Worm (Caenorhabditis elegans) whole organism, L2 larva: Measurements from ENCODE around the gene D1086.3.
A peak's percentile ranks its signal among the peaks of the same experiment; 100 is the strongest.

ENCODE experiments used
- F13H6.1 ChIP-seq: sonication (generic microtip); optimal IDR thresholded peaks from 2 replicates; lab custom pipeline; 2016; ENCODE audit warnings: missing genetic modification characterization, missing compliant biosample characterization
- R02D3.7 ChIP-seq: fragments of 150-350 bp; optimal IDR thresholded peaks from 2 replicates; lab custom pipeline; 2014; ENCODE audit warnings: missing biosample characterization, missing genetic modification characterization
- Y55F3AM.14 ChIP-seq: fragments of 200-800 bp; sonication (Bioruptor generic); optimal IDR thresholded peaks from 2 replicates; lab custom pipeline; 2018; ENCODE audit warnings: mild to moderate bottlenecking, missing genetic modification characterization, missing compliant biosample characterization
- ZK546.5 ChIP-seq: sonication (generic microtip); optimal IDR thresholded peaks from 2 replicates; lab custom pipeline; 2017; ENCODE audit warnings: missing biosample characterization, missing genetic modification characterization
- aly-2 ChIP-seq: fragments of 150-350 bp; optimal IDR thresholded peaks from 2 replicates; lab custom pipeline; 2014; ENCODE audit warnings: missing biosample characterization, missing genetic modification characterization
- ama-1 ChIP-seq: fragments of 150-350 bp; optimal IDR thresholded peaks from 2 replicates; lab custom pipeline; 2018; ENCODE audit warnings: inconsistent platforms
- blmp-1 ChIP-seq: sonication (generic microtip); optimal IDR thresholded peaks from 2 replicates; lab custom pipeline; 2017; ENCODE audit warnings: missing genetic modification characterization, mild to moderate bottlenecking, missing compliant biosample characterization, antibody characterized with exemption, moderate library complexity; ENCODE audit not compliant: insufficient read depth
- ceh-82 ChIP-seq: fragments of 150-350 bp; optimal IDR thresholded peaks from 2 replicates; lab custom pipeline; 2014; ENCODE audit warnings: missing biosample characterization, missing genetic modification characterization
- crh-2 ChIP-seq: sonication (generic microtip); optimal IDR thresholded peaks from 2 replicates; lab custom pipeline; 2017; ENCODE audit warnings: missing biosample characterization, missing genetic modification characterization
- egl-27 ChIP-seq: sonication (generic microtip); optimal IDR thresholded peaks from 3 replicates; lab custom pipeline; 2017; ENCODE audit warnings: missing biosample characterization, missing genetic modification reagents, missing genetic modification characterization
- elt-3 ChIP-seq: sonication (generic microtip); optimal IDR thresholded peaks from 2 replicates; lab custom pipeline; 2017; ENCODE audit warnings: missing biosample characterization, missing genetic modification characterization
- fos-1 ChIP-seq: fragments of 150-350 bp; optimal IDR thresholded peaks from 2 replicates; lab custom pipeline; 2014; ENCODE audit warnings: missing biosample characterization, missing genetic modification characterization
- gmeb-1 ChIP-seq: fragments of 150-350 bp; optimal IDR thresholded peaks from 2 replicates; lab custom pipeline; 2014; ENCODE audit warnings: missing biosample characterization, missing genetic modification characterization
- lin-11 ChIP-seq: fragments of 150-350 bp; sonication (generic microtip); optimal IDR thresholded peaks from 2 replicates; lab custom pipeline; 2014; ENCODE audit warnings: missing biosample characterization, missing genetic modification characterization, inconsistent platforms, mixed read lengths
- lin-13 ChIP-seq: fragments of 150-350 bp; optimal IDR thresholded peaks from 2 replicates; lab custom pipeline; 2014; ENCODE audit warnings: missing biosample characterization, missing genetic modification reagents, missing genetic modification characterization
- lin-39 ChIP-seq: fragments of 150-350 bp; optimal IDR thresholded peaks from 2 replicates; lab custom pipeline; 2014; ENCODE audit warnings: missing biosample characterization, missing genetic modification reagents, missing genetic modification characterization
- lsy-2 ChIP-seq, 2 experiments: fragments of 150-350 bp in 1 of 2; sonication (generic microtip) in 1 of 2; optimal IDR thresholded peaks; 2 replicates each; lab custom pipeline; 2014 to 2017; ENCODE audit warnings: missing biosample characterization in 2 of 2, missing genetic modification characterization in 2 of 2
- mbf-1 ChIP-seq: sonication (generic microtip); optimal IDR thresholded peaks from 2 replicates; lab custom pipeline; 2017; ENCODE audit warnings: missing biosample characterization, missing genetic modification characterization
- nhr-10 ChIP-seq: sonication (generic microtip); optimal IDR thresholded peaks from 2 replicates; lab custom pipeline; 2017; ENCODE audit warnings: missing biosample characterization, missing genetic modification characterization
- nhr-11 ChIP-seq: fragments of 150-350 bp; optimal IDR thresholded peaks from 2 replicates; lab custom pipeline; 2014; ENCODE audit warnings: missing biosample characterization, missing genetic modification characterization
- nhr-12 ChIP-seq: fragments of 150-350 bp; optimal IDR thresholded peaks from 2 replicates; lab custom pipeline; 2014; ENCODE audit warnings: missing biosample characterization, missing genetic modification characterization
- nhr-129 ChIP-seq: fragments of 150-350 bp; optimal IDR thresholded peaks from 2 replicates; lab custom pipeline; 2014; ENCODE audit warnings: missing biosample characterization, missing genetic modification characterization
- nhr-21 ChIP-seq: fragments of 150-350 bp; optimal IDR thresholded peaks from 2 replicates; lab custom pipeline; 2014; ENCODE audit warnings: missing biosample characterization, missing genetic modification characterization
- nhr-23 ChIP-seq: fragments of 150-350 bp; optimal IDR thresholded peaks from 2 replicates; lab custom pipeline; 2014; ENCODE audit warnings: missing biosample characterization, missing genetic modification reagents, missing genetic modification characterization
- nhr-237 ChIP-seq: fragments of 150-350 bp; optimal IDR thresholded peaks from 2 replicates; lab custom pipeline; 2014; ENCODE audit warnings: missing biosample characterization, missing genetic modification characterization
- nhr-25 ChIP-seq: fragments of 150-350 bp; sonication (generic microtip); optimal IDR thresholded peaks from 3 replicates; lab custom pipeline; 2014; ENCODE audit warnings: missing biosample characterization, missing genetic modification characterization
- nhr-6 ChIP-seq: fragments of 150-350 bp; optimal IDR thresholded peaks from 2 replicates; lab custom pipeline; 2014; ENCODE audit warnings: missing biosample characterization, missing genetic modification characterization
- nhr-77 ChIP-seq: fragments of 150-350 bp; optimal IDR thresholded peaks from 2 replicates; lab custom pipeline; 2014; ENCODE audit warnings: missing biosample characterization, missing genetic modification characterization
- peb-1 ChIP-seq: fragments of 150-350 bp; optimal IDR thresholded peaks from 2 replicates; lab custom pipeline; 2014; ENCODE audit warnings: missing biosample characterization, missing genetic modification characterization
- skn-1 ChIP-seq: sonication (generic microtip); optimal IDR thresholded peaks from 2 replicates; lab custom pipeline; 2017; ENCODE audit warnings: missing biosample characterization, missing genetic modification characterization
- sma-3 ChIP-seq: sonication (generic microtip); optimal IDR thresholded peaks from 2 replicates; lab custom pipeline; 2016; ENCODE audit warnings: missing genetic modification reagents, missing genetic modification characterization, missing compliant biosample characterization
- sma-9 ChIP-seq, 2 experiments: fragments of 150-350 bp in 1 of 2; sonication (generic microtip) in 1 of 2; optimal IDR thresholded peaks; 2 replicates each; lab custom pipeline; 2014 to 2016; ENCODE audit warnings: missing genetic modification characterization in 2 of 2, mild to moderate bottlenecking in 1 of 2, missing biosample characterization in 1 of 2, missing compliant biosample characterization in 1 of 2, missing genetic modification reagents in 1 of 2, moderate library complexity in 1 of 2
- snpc-4 ChIP-seq: fragments of 150-350 bp; optimal IDR thresholded peaks from 2 replicates; lab custom pipeline; 2014; ENCODE audit warnings: missing biosample characterization, missing genetic modification characterization
- unc-39 ChIP-seq: fragments of 150-350 bp; optimal IDR thresholded peaks from 2 replicates; lab custom pipeline; 2014; ENCODE audit warnings: missing biosample characterization, missing genetic modification characterization
- unc-55 ChIP-seq: fragments of 150-350 bp; sonication (generic microtip); optimal IDR thresholded peaks from 3 replicates; lab custom pipeline; 2014; ENCODE audit warnings: missing biosample characterization, missing genetic modification reagents, missing genetic modification characterization
- unc-62 ChIP-seq: fragments of 150-350 bp; optimal IDR thresholded peaks from 2 replicates; lab custom pipeline; 2014; ENCODE audit warnings: missing biosample characterization, missing genetic modification reagents, missing genetic modification characterization
- zag-1 ChIP-seq: fragments of 150-350 bp; optimal IDR thresholded peaks from 2 replicates; lab custom pipeline; 2014; ENCODE audit warnings: missing biosample characterization, missing genetic modification characterization
- ztf-1 ChIP-seq: fragments of 200-800 bp; sonication (Bioruptor generic); conservative IDR thresholded peaks from 2 replicates; pipeline ENCODE4 v1.3.6; 2022; ENCODE audit warnings: missing genetic modification characterization, missing compliant biosample characterization
- ztf-4 ChIP-seq: fragments of 150-350 bp; optimal IDR thresholded peaks from 2 replicates; lab custom pipeline; 2014; ENCODE audit warnings: missing biosample characterization, missing genetic modification characterization

The D1086.3 gene

ce11 chrV:14128858-14129257 lies 36.3 kb downstream of the D1086.3 start:
- TF ChIP-seq egl-27 (no peak), ceh-82 (tag; lab: Kevin White, UChicago) (no peak), Y55F3AM.14 (GFP tag; lab: Kevin White, UChicago) (peak; percentile 3)
- TF ChIP-seq, all 48 proteins: peak for 1

ce11 chrV:14130226-14130625 lies 37.6 kb downstream of the D1086.3 start:
- TF ChIP-seq sma-9 (GFP tag; optimal IDR thresholded peaks at IDR 0.05; lab: Kevin White, UChicago) (no peak), sma-9 (tag; optimal IDR thresholded peaks at IDR 0.05; lab: Kevin White, UChicago) (no peak), skn-1 (tag; lab: Kevin White, UChicago) (no peak), nhr-6 (tag; lab: Kevin White, UChicago) (no peak), lin-39 (no peak), nhr-21 (tag; lab: Kevin White, UChicago) (no peak), ztf-1 (GFP tag; lab: Robert Waterston, UW) (no peak), ZK546.5 (tag; lab: Kevin White, UChicago) (no peak), unc-39 (tag; lab: Kevin White, UChicago) (no peak), nhr-23 (tag; lab: Kevin White, UChicago) (no peak), snpc-4 (tag; lab: Kevin White, UChicago) (no peak)

- peak; percentile 8 for TF ChIP-seq nhr-129 (tag; lab: Kevin White, UChicago)
- TF ChIP-seq sma-9 (GFP tag; optimal IDR thresholded peaks at IDR 0.05; lab: Kevin White, UChicago): peak; percentile 8
- no peak for TF ChIP-seq sma-9 (tag; optimal IDR thresholded peaks at IDR 0.05; lab: Kevin White, UChicago)
- no peak for TF ChIP-seq R02D3.7 (tag; lab: Kevin White, UChicago)
- TF ChIP-seq nhr-25: peak; percentile 17
- no peak for TF ChIP-seq lin-13 (GFP tag; lab: Kevin White, UChicago)
- peak in 1 of 2 experiments; percentile 16 for TF ChIP-seq lsy-2 (tag; optimal IDR thresholded peaks at IDR 0.05; lab: Kevin White, UChicago)
- no peak for TF ChIP-seq lin-11 (tag; lab: Kevin White, UChicago)
- TF ChIP-seq, all 48 proteins: peak for 4
Measured at ce11 chrV:14133002-14133763, 40.6 kb downstream of the D1086.3 start.

- no peak for TF ChIP-seq nhr-6 (tag; lab: Kevin White, UChicago)
- peak; percentile 29 for TF ChIP-seq nhr-25
- TF ChIP-seq fos-1 (tag; lab: Kevin White, UChicago): peak; percentile 75
- TF ChIP-seq, all 48 proteins: peak for 2
Measured at ce11 chrV:14134757-14135441, 42.3 kb downstream of the D1086.3 start.

ce11 chrV:14136152-14136551 lies 43.6 kb downstream of the D1086.3 start:
- TF ChIP-seq aly-2 (no peak), fos-1 (tag; lab: Kevin White, UChicago) (peak; percentile 87), lin-13 (GFP tag; lab: Kevin White, UChicago) (peak; percentile 32), ceh-82 (tag; lab: Kevin White, UChicago) (peak; percentile 37), crh-2 (tag; lab: Kevin White, UChicago) (peak; percentile 60), nhr-6 (tag; lab: Kevin White, UChicago) (no peak), nhr-11 (tag; lab: Kevin White, UChicago) (no peak), unc-39 (tag; lab: Kevin White, UChicago) (no peak), nhr-10 (no peak), lin-11 (tag; lab: Kevin White, UChicago) (no peak), Y55F3AM.14 (GFP tag; lab: Kevin White, UChicago) (no peak), peb-1 (no peak), ztf-4 (no peak), R02D3.7 (tag; lab: Kevin White, UChicago) (no peak), zag-1 (tag; lab: Kevin White, UChicago) (peak; percentile 31), skn-1 (tag; lab: Kevin White, UChicago) (no peak), blmp-1 (tag; lab: Kevin White, UChicago) (peak; percentile 50), elt-3 (tag; lab: Kevin White, UChicago) (no peak), mbf-1 (no peak), ama-1 (lab: Kevin White, UChicago) (no peak), nhr-77 (tag; lab: Kevin White, UChicago) (no peak), unc-55 (GFP tag; lab: Kevin White, UChicago) (peak; percentile 69), nhr-237 (tag; lab: Kevin White, UChicago) (no peak), nhr-12 (tag; lab: Kevin White, UChicago) (no peak), nhr-25 (peak; percentile 75), sma-9 (GFP tag; optimal IDR thresholded peaks at IDR 0.05; lab: Kevin White, UChicago) (peak; percentile 78), sma-9 (tag; optimal IDR thresholded peaks at IDR 0.05; lab: Kevin White, UChicago) (no peak), F13H6.1 (tag; lab: Kevin White, UChicago) (peak; percentile 86), ztf-1 (GFP tag; lab: Robert Waterston, UW) (no peak), nhr-21 (tag; lab: Kevin White, UChicago) (peak; percentile 63), unc-62 (GFP tag; lab: Kevin White, UChicago) (no peak), nhr-23 (tag; lab: Kevin White, UChicago) (no peak), gmeb-1 (tag; lab: Kevin White, UChicago) (peak; percentile 42), nhr-129 (tag; lab: Kevin White, UChicago) (peak; percentile 92), sma-3 (GFP tag; lab: Kevin White, UChicago) (peak; percentile 84)
